Worm (Caenorhabditis elegans) whole organism, midembryonic: ENCODE results near the gene acr-18.

Experiments
- T22C8.4 ChIP-seq: fragments of 200-800 bp; sonication (Bioruptor generic); IDR thresholded peaks from 2 replicates; pipeline ENCODE4 v1.3.6; 2022; ENCODE audit warnings: missing genetic modification characterization, missing compliant biosample characterization
- cog-1 ChIP-seq: sonication (generic microtip); optimal IDR thresholded peaks from 2 replicates; lab custom pipeline; 2016; ENCODE audit warnings: missing genetic modification characterization, missing compliant biosample characterization
- flt-1 ChIP-seq: fragments of 200-800 bp; sonication (Bioruptor generic); IDR thresholded peaks from 2 replicates; pipeline ENCODE4 v1.3.6; 2022; ENCODE audit warnings: missing genetic modification characterization, missing compliant biosample characterization
- med-1 ChIP-seq: sonication (generic microtip); optimal IDR thresholded peaks from 2 replicates; lab custom pipeline; 2017; ENCODE audit warnings: missing genetic modification characterization, mild to moderate bottlenecking, missing compliant biosample characterization, antibody characterized with exemption, missing genetic modification reagents; ENCODE audit not compliant: insufficient read depth
- ref-1 ChIP-seq: fragments of 200-800 bp; sonication (Bioruptor generic); conservative IDR thresholded peaks from 2 replicates; pipeline ENCODE4 v1.3.6; 2022; ENCODE audit warnings: missing genetic modification reagents, missing genetic modification characterization, missing compliant biosample characterization
- tab-1 ChIP-seq: fragments of 200-800 bp; sonication (Bioruptor generic); IDR thresholded peaks from 2 replicates; pipeline ENCODE4 v1.3.6; 2022; ENCODE audit warnings: missing genetic modification characterization, missing compliant biosample characterization
- ztf-23 ChIP-seq: fragments of 200-800 bp; sonication (Bioruptor generic); IDR thresholded peaks from 2 replicates; pipeline ENCODE4 v1.3.6; 2022; ENCODE audit warnings: missing genetic modification reagents, missing genetic modification characterization, missing compliant biosample characterization
- ztf-29 ChIP-seq: fragments of 200-800 bp; sonication (Bioruptor generic); IDR thresholded peaks from 2 replicates; pipeline ENCODE4 v1.3.6; 2022; ENCODE audit warnings: missing genetic modification reagents, missing genetic modification characterization, missing compliant biosample characterization

DNA sequence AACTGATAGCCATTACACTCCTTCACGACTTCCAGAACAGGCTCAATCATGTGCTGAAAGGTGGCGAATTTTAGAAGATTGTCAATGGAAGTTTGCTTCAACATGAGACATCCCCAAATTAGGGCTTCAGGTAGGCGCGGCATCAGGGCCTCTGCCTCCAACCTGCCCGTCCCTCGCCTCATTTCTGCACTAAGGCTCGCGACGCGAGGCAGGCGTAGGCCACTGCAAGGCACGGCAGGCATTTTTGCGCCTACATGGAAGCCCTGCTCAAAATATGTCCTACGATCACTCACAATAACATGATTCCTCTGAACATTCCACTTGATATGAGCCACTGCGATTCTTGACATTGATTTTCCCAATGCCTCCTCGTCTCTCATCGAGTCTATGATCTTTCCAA lies 15.7 kb downstream of the acr-18 start:
- TF ChIP-seq flt-1 (GFP tag; lab: Robert Waterston, UW) (no peak), cog-1 (tag; lab: Kevin White, UChicago) (no peak), tab-1 (no peak), med-1 (no peak), ztf-23 (GFP tag; lab: Robert Waterston, UW) (no peak), T22C8.4 (GFP tag; lab: Robert Waterston, UW) (no peak), ztf-29 (GFP tag; lab: Robert Waterston, UW) (no peak), ref-1 (GFP tag; lab: Robert Waterston, UW) (no peak)
